Comparison of ENCODE assay signal across 4 worm cellular contexts in the genomic region with DNA sequence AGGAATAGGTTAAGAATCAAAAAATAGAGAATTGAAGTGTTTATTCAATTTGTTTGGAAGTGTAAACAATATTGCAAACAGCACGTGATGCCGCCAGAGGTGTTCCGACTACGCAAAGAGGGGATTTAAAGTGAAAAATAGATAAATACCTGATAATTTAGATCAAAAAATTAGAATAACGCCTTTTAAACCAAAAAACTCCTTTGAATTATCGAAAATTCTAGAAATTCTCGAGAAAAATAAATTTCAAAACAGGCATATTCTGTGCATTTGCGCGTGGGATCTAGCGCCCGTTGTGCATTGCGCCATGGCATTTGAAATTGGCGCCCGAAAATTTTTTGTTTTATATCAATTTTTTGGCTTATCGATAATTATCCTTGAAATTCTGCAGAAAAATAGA.
TF ChIP-seq lines count a peak whose summit lies in the region.

Gene hip-1 (minus strand): TSS at position 225 of the 400 bp plus-strand sequence.

TF ChIP-seq in whole organism, L1 larva, 84 proteins besides CTCF, POLR2A, EP300 and RAD21 (continued from another document and continues in another):
- no peak for TF ChIP-seq hlh-4 (tag; optimal IDR thresholded peaks at IDR 0.05; lab: Kevin White, UChicago)
- no peak for TF ChIP-seq C34B4.2 (tag; optimal IDR thresholded peaks at IDR 0.05; lab: Kevin White, UChicago)
- TF ChIP-seq sox-4 (tag; optimal IDR thresholded peaks at IDR 0.05; lab: Kevin White, UChicago): no peak
- no peak for TF ChIP-seq pag-3 (tag; optimal IDR thresholded peaks at IDR 0.05; lab: Kevin White, UChicago; ENCODE audit: borderline replicate concordance, insufficient read depth)
- no peak for TF ChIP-seq elt-3 (tag; optimal IDR thresholded peaks at IDR 0.05; lab: Kevin White, UChicago)
- peak; percentile 79 for TF ChIP-seq mep-1 (tag; optimal IDR thresholded peaks at IDR 0.05; lab: Kevin White, UChicago)
- peak; percentile 65 for TF ChIP-seq nhr-47 (tag; optimal IDR thresholded peaks at IDR 0.05; lab: Kevin White, UChicago)
- peak; percentile 30 for TF ChIP-seq snpc-4 (tag; optimal IDR thresholded peaks at IDR 0.05; lab: Kevin White, UChicago)
- no peak for TF ChIP-seq sptf-1 (tag; optimal IDR thresholded peaks at IDR 0.05; lab: Kevin White, UChicago)
- peak; percentile 34 for TF ChIP-seq C16A3.4 (tag; optimal IDR thresholded peaks at IDR 0.05; lab: Kevin White, UChicago)
- TF ChIP-seq nhr-20 (tag; optimal IDR thresholded peaks at IDR 0.05; lab: Kevin White, UChicago): peak; percentile 48
- no peak for TF ChIP-seq aly-2 (tag; optimal IDR thresholded peaks at IDR 0.05; lab: Kevin White, UChicago)
- no peak for TF ChIP-seq pax-3 (tag; optimal IDR thresholded peaks at IDR 0.05; lab: Kevin White, UChicago)
- no peak for TF ChIP-seq nhr-28 (tag; optimal IDR thresholded peaks at IDR 0.05; lab: Kevin White, UChicago)
- peak; percentile 53 to 72 for TF ChIP-seq efl-1 (optimal IDR thresholded peaks at IDR 0.05; lab: Kevin White, UChicago)
- TF ChIP-seq efl-1 (GFP tag; optimal IDR thresholded peaks at IDR 0.05 in 1 of 2; lab: Kevin White, UChicago): peak; percentile 85 to 97
- TF ChIP-seq fkh-10 (GFP tag; optimal IDR thresholded peaks at IDR 0.05; lab: Kevin White, UChicago): no peak
- TF ChIP-seq fos-1 (tag; optimal IDR thresholded peaks at IDR 0.05; lab: Kevin White, UChicago): no peak
- peak; percentile 35 for TF ChIP-seq fkh-8 (tag; optimal IDR thresholded peaks at IDR 0.05; lab: Kevin White, UChicago)
- no peak for TF ChIP-seq irx-1 (tag; optimal IDR thresholded peaks at IDR 0.05; lab: Kevin White, UChicago)
- no peak for TF ChIP-seq hpl-2 (GFP tag; optimal IDR thresholded peaks at IDR 0.05; lab: Kevin White, UChicago)
- no peak for TF ChIP-seq grh-1 (GFP tag; IDR thresholded peaks at IDR 0.05; lab: Robert Waterston, UW)
- no peak for TF ChIP-seq nhr-77 (tag; optimal IDR thresholded peaks at IDR 0.05; lab: Kevin White, UChicago)
- no peak for TF ChIP-seq ceh-63 (GFP tag; optimal IDR thresholded peaks at IDR 0.05; lab: Kevin White, UChicago)
- no peak for TF ChIP-seq fkh-4 (tag; optimal IDR thresholded peaks at IDR 0.05; lab: Kevin White, UChicago; ENCODE audit: borderline replicate concordance)
- no peak for TF ChIP-seq mab-9 (GFP tag; IDR thresholded peaks at IDR 0.05; lab: Robert Waterston, UW)
- TF ChIP-seq isw-1 (GFP tag; IDR thresholded peaks at IDR 0.05; lab: Robert Waterston, UW): no peak
- TF ChIP-seq nhr-11 (tag; optimal IDR thresholded peaks at IDR 0.05; lab: Kevin White, UChicago): no peak
- TF ChIP-seq rnt-1 (tag; optimal IDR thresholded peaks at IDR 0.05; lab: Kevin White, UChicago): peak; percentile 7
- TF ChIP-seq sup-37 (GFP tag; optimal IDR thresholded peaks at IDR 0.05; lab: Kevin White, UChicago): no peak
- TF ChIP-seq ztf-11 (tag; optimal IDR thresholded peaks at IDR 0.05; lab: Kevin White, UChicago): no peak
- TF ChIP-seq ets-5 (GFP tag; IDR thresholded peaks at IDR 0.05; lab: Robert Waterston, UW): no peak
- peak; percentile 93 for TF ChIP-seq F16B12.6 (tag; optimal IDR thresholded peaks at IDR 0.05; lab: Kevin White, UChicago)

TF ChIP-seq in whole organism, L3 larva, 47 proteins besides CTCF, POLR2A, EP300 and RAD21 (continued from another document):
- TF ChIP-seq egl-5 (tag; optimal IDR thresholded peaks at IDR 0.05; lab: Kevin White, UChicago): no peak

TF ChIP-seq in whole organism, L4 larva, 104 proteins besides CTCF, POLR2A, EP300 and RAD21 (continued from another document):
- TF ChIP-seq ceh-28 (tag; optimal IDR thresholded peaks at IDR 0.05; lab: Kevin White, UChicago): no peak
- no peak for TF ChIP-seq set-16 (GFP tag; IDR thresholded peaks at IDR 0.05; lab: Robert Waterston, UW)
- TF ChIP-seq pqm-1 (tag; optimal IDR thresholded peaks at IDR 0.05; lab: Kevin White, UChicago): no peak
- no peak for TF ChIP-seq jun-1 (tag; optimal IDR thresholded peaks at IDR 0.05; lab: Kevin White, UChicago)
- TF ChIP-seq dmd-6 (GFP tag; IDR thresholded peaks at IDR 0.05; lab: Robert Waterston, UW): no peak
- TF ChIP-seq snpc-1.2 (GFP tag; IDR thresholded peaks at IDR 0.05; lab: Robert Waterston, UW): no peak
- peak; percentile 13 for TF ChIP-seq hlh-11 (tag; optimal IDR thresholded peaks at IDR 0.05; lab: Kevin White, UChicago)
- TF ChIP-seq F26F4.8 (GFP tag; conservative IDR thresholded peaks at IDR 0.05; lab: Robert Waterston, UW): no peak
- TF ChIP-seq daf-8 (GFP tag; IDR thresholded peaks at IDR 0.05; lab: Robert Waterston, UW): no peak
- TF ChIP-seq lim-7 (GFP tag; IDR thresholded peaks at IDR 0.05; lab: Robert Waterston, UW): no peak
- TF ChIP-seq lin-15B (tag; optimal IDR thresholded peaks at IDR 0.05; lab: Kevin White, UChicago): no peak
- no peak for TF ChIP-seq nhr-10 (tag; optimal IDR thresholded peaks at IDR 0.05; lab: Kevin White, UChicago)
- TF ChIP-seq egl-43 (GFP tag; IDR thresholded peaks at IDR 0.05; lab: Robert Waterston, UW): no peak
- TF ChIP-seq daf-16 (GFP tag; optimal IDR thresholded peaks at IDR 0.05; lab: Kevin White, UChicago): no peak
- TF ChIP-seq daf-16 (tag; optimal IDR thresholded peaks at IDR 0.05; lab: Kevin White, UChicago): peak; percentile 71
- no peak for TF ChIP-seq ceh-32 (tag; optimal IDR thresholded peaks at IDR 0.05; lab: Kevin White, UChicago; ENCODE audit: poor library complexity)
- TF ChIP-seq mxl-3 (GFP tag; optimal IDR thresholded peaks at IDR 0.05; lab: Kevin White, UChicago): no peak
- TF ChIP-seq hlh-30 (tag; optimal IDR thresholded peaks at IDR 0.05; lab: Kevin White, UChicago; ENCODE audit: insufficient read depth): peak; percentile 80
- no peak for TF ChIP-seq saeg-2 (GFP tag; IDR thresholded peaks at IDR 0.05; lab: Robert Waterston, UW)
- no peak for TF ChIP-seq unc-62 (GFP tag; optimal IDR thresholded peaks at IDR 0.05 in 1 of 2; lab: Kevin White, UChicago)
- no peak for TF ChIP-seq unc-62 (tag; optimal IDR thresholded peaks at IDR 0.05; lab: Kevin White, UChicago)
- TF ChIP-seq unc-130 (GFP tag; optimal IDR thresholded peaks at IDR 0.05; lab: Kevin White, UChicago): peak; percentile 7
- TF ChIP-seq skn-1 (tag; optimal IDR thresholded peaks at IDR 0.05; lab: Kevin White, UChicago): no peak
- no peak for TF ChIP-seq mxl-2 (GFP tag; conservative IDR thresholded peaks at IDR 0.05; lab: Robert Waterston, UW)
- TF ChIP-seq nhr-77 (tag; optimal IDR thresholded peaks at IDR 0.05; lab: Kevin White, UChicago): no peak
- TF ChIP-seq arid-1 (GFP tag; conservative IDR thresholded peaks at IDR 0.05; lab: Robert Waterston, UW): no peak
- no peak for TF ChIP-seq egl-27 (tag; optimal IDR thresholded peaks at IDR 0.05; lab: Kevin White, UChicago)
- peak; percentile 46 for TF ChIP-seq mep-1 (tag; optimal IDR thresholded peaks at IDR 0.05; lab: Kevin White, UChicago)
- TF ChIP-seq php-3 (GFP tag; IDR thresholded peaks at IDR 0.05; lab: Robert Waterston, UW): no peak
- no peak for TF ChIP-seq zfp-2 (tag; optimal IDR thresholded peaks at IDR 0.05; lab: Kevin White, UChicago)
- no peak for TF ChIP-seq unc-39 (tag; optimal IDR thresholded peaks at IDR 0.05; lab: Kevin White, UChicago)
- TF ChIP-seq F10B5.3 (tag; optimal IDR thresholded peaks at IDR 0.05; lab: Kevin White, UChicago): no peak
- no peak for TF ChIP-seq aha-1 (tag; lab: Kevin White, UChicago)
- TF ChIP-seq T20F7.1 (GFP tag; optimal IDR thresholded peaks at IDR 0.05; lab: Kevin White, UChicago): no peak
- peak; percentile 28; the same call in 1 of the 2 replicates for TF ChIP-seq hmg-1.1 (GFP tag; IDR thresholded peaks at IDR 0.05; lab: Robert Waterston, UW)
- TF ChIP-seq ceh-20 (GFP tag; IDR thresholded peaks at IDR 0.05; lab: Robert Waterston, UW): no peak
- TF ChIP-seq daf-19 (GFP tag; conservative IDR thresholded peaks at IDR 0.05; lab: Robert Waterston, UW): no peak
- no peak for TF ChIP-seq ceh-82 (tag; optimal IDR thresholded peaks at IDR 0.05; lab: Kevin White, UChicago)
- no peak for TF ChIP-seq F44E2.7 (GFP tag; IDR thresholded peaks at IDR 0.05; lab: Robert Waterston, UW)
- peak; percentile 51 for TF ChIP-seq dve-1 (tag; optimal IDR thresholded peaks at IDR 0.05; lab: Kevin White, UChicago; ENCODE audit: insufficient read depth)
- no peak for TF ChIP-seq nhr-102 (tag; optimal IDR thresholded peaks at IDR 0.05; lab: Kevin White, UChicago)
- no peak for TF ChIP-seq Y5F2A.4 (GFP tag; optimal IDR thresholded peaks at IDR 0.05; lab: Kevin White, UChicago)

TF ChIP-seq in whole organism, young adult, 124 proteins besides CTCF, POLR2A, EP300 and RAD21 (continued from another document):
- TF ChIP-seq T26A5.8 (tag; optimal IDR thresholded peaks at IDR 0.05; lab: Kevin White, UChicago): no peak
- TF ChIP-seq ztf-6 (GFP tag; IDR thresholded peaks at IDR 0.05; lab: Robert Waterston, UW): no peak
- no peak for TF ChIP-seq attf-3 (GFP tag; conservative IDR thresholded peaks at IDR 0.05; lab: Robert Waterston, UW)
- TF ChIP-seq fkh-3 (tag; optimal IDR thresholded peaks at IDR 0.05; lab: Kevin White, UChicago): no peak
- peak; percentile 10 for TF ChIP-seq unc-130 (GFP tag; optimal IDR thresholded peaks at IDR 0.05; lab: Kevin White, UChicago)
- no peak for TF ChIP-seq hrde-1 (tag; optimal IDR thresholded peaks at IDR 0.05; lab: Kevin White, UChicago; ENCODE audit: borderline replicate concordance)
- no peak for TF ChIP-seq lag-1 (GFP tag; IDR thresholded peaks at IDR 0.05; lab: Robert Waterston, UW)
- no peak for TF ChIP-seq cebp-1 (GFP tag; IDR thresholded peaks at IDR 0.05; lab: Robert Waterston, UW)
- peak; percentile 76 for TF ChIP-seq cebp-1 (tag; optimal IDR thresholded peaks at IDR 0.05; lab: Kevin White, UChicago)
- TF ChIP-seq ekl-4 (GFP tag; IDR thresholded peaks at IDR 0.05; lab: Robert Waterston, UW): peak; percentile 22; the same call in 1 of the 2 replicates
- no peak for TF ChIP-seq attf-6 (GFP tag; IDR thresholded peaks at IDR 0.05; lab: Robert Waterston, UW)
- no peak for TF ChIP-seq ceh-100 (GFP tag; IDR thresholded peaks at IDR 0.05; lab: Robert Waterston, UW)
- no peak for TF ChIP-seq bed-2 (GFP tag; IDR thresholded peaks at IDR 0.05; lab: Robert Waterston, UW)
- TF ChIP-seq Y79H2A.3 (GFP tag; conservative IDR thresholded peaks at IDR 0.05; lab: Robert Waterston, UW): no peak
- no peak for TF ChIP-seq snpc-4 (GFP tag; optimal IDR thresholded peaks at IDR 0.05; lab: Kevin White, UChicago)
- TF ChIP-seq snpc-4 (tag; optimal IDR thresholded peaks at IDR 0.05; lab: Kevin White, UChicago): peak in 2 of 4 experiments; percentile 1 to 26
- no peak for TF ChIP-seq nhr-27 (tag; optimal IDR thresholded peaks at IDR 0.05; lab: Kevin White, UChicago)
- TF ChIP-seq T07F8.4 (tag; optimal IDR thresholded peaks at IDR 0.05; lab: Kevin White, UChicago): no peak
- TF ChIP-seq F10E7.11 (tag; optimal IDR thresholded peaks at IDR 0.05; lab: Kevin White, UChicago): no peak
- peak; percentile 30 for TF ChIP-seq tlf-1 (GFP tag; optimal IDR thresholded peaks at IDR 0.05; lab: Kevin White, UChicago)
- no peak for TF ChIP-seq aptf-3 (GFP tag; IDR thresholded peaks at IDR 0.05; lab: Robert Waterston, UW)
- no peak for TF ChIP-seq ztf-3 (GFP tag; optimal IDR thresholded peaks at IDR 0.05; lab: Kevin White, UChicago)
- no peak for TF ChIP-seq nfya-2 (GFP tag; IDR thresholded peaks at IDR 0.05; lab: Robert Waterston, UW)
- no peak for TF ChIP-seq nhr-80 (tag; optimal IDR thresholded peaks at IDR 0.05; lab: Kevin White, UChicago)
- peak; percentile 13 for TF ChIP-seq rpc-1 (optimal IDR thresholded peaks at IDR 0.05; lab: Kevin White, UChicago)
- no peak for TF ChIP-seq rpc-1 (tag; optimal IDR thresholded peaks at IDR 0.05; lab: Kevin White, UChicago)
- TF ChIP-seq B0035.1 (tag; optimal IDR thresholded peaks at IDR 0.05; lab: Kevin White, UChicago): no peak
- TF ChIP-seq egrh-3 (GFP tag; IDR thresholded peaks at IDR 0.05; lab: Robert Waterston, UW): no peak
- no peak for TF ChIP-seq aptf-2 (GFP tag; conservative IDR thresholded peaks at IDR 0.05; lab: Robert Waterston, UW)
- no peak for TF ChIP-seq unc-62 (GFP tag; optimal IDR thresholded peaks at IDR 0.05; lab: Kevin White, UChicago)
- no peak for TF ChIP-seq B0336.3 (GFP tag; IDR thresholded peaks at IDR 0.05; lab: Robert Waterston, UW)
- no peak for TF ChIP-seq ccch-3 (GFP tag; optimal IDR thresholded peaks at IDR 0.05; lab: Kevin White, UChicago)
- TF ChIP-seq ceh-79 (tag; optimal IDR thresholded peaks at IDR 0.05; lab: Kevin White, UChicago): no peak
- no peak for TF ChIP-seq atf-7 (tag; optimal IDR thresholded peaks at IDR 0.05; lab: Kevin White, UChicago)
- no peak for TF ChIP-seq tbx-9 (tag; optimal IDR thresholded peaks at IDR 0.05; lab: Kevin White, UChicago; ENCODE audit: borderline replicate concordance)
- TF ChIP-seq lin-26 (GFP tag; IDR thresholded peaks at IDR 0.05; lab: Robert Waterston, UW): no peak
- TF ChIP-seq snpc-3.4 (tag; optimal IDR thresholded peaks at IDR 0.05; lab: Kevin White, UChicago): peak; percentile 37
- TF ChIP-seq bed-1 (GFP tag; IDR thresholded peaks at IDR 0.05; lab: Robert Waterston, UW): no peak
- TF ChIP-seq madf-6 (GFP tag; IDR thresholded peaks at IDR 0.05; lab: Robert Waterston, UW): peak; percentile 83
- TF ChIP-seq nfyb-1 (GFP tag; IDR thresholded peaks at IDR 0.05; lab: Robert Waterston, UW): no peak
- TF ChIP-seq snpc-1.3 (tag; optimal IDR thresholded peaks at IDR 0.05; lab: Kevin White, UChicago; ENCODE audit: insufficient read depth): peak; percentile 36
- TF ChIP-seq madf-8 (GFP tag; conservative IDR thresholded peaks at IDR 0.05; lab: Robert Waterston, UW): peak; percentile 64; the same call in 1 of the 2 replicates
- TF ChIP-seq ama-1 (optimal IDR thresholded peaks at IDR 0.05; lab: Kevin White, UChicago): no peak
- no peak for TF ChIP-seq ama-1 (GFP tag; optimal IDR thresholded peaks at IDR 0.05; lab: Kevin White, UChicago)
- peak; percentile 83 for TF ChIP-seq ceh-91 (GFP tag; IDR thresholded peaks at IDR 0.05; lab: Robert Waterston, UW)
- no peak for TF ChIP-seq sea-2 (GFP tag; IDR thresholded peaks at IDR 0.05; lab: Robert Waterston, UW)
- TF ChIP-seq madf-10 (tag; optimal IDR thresholded peaks at IDR 0.05; lab: Kevin White, UChicago): no peak
- no peak for TF ChIP-seq zfh-2 (GFP tag; conservative IDR thresholded peaks at IDR 0.05; lab: Robert Waterston, UW)
- TF ChIP-seq akir-1 (GFP tag; optimal IDR thresholded peaks at IDR 0.05; lab: Kevin White, UChicago): no peak
- TF ChIP-seq somi-1 (GFP tag; optimal IDR thresholded peaks at IDR 0.05; lab: Kevin White, UChicago): no peak
- no peak for TF ChIP-seq athp-1 (tag; optimal IDR thresholded peaks at IDR 0.05; lab: Kevin White, UChicago)
- TF ChIP-seq dox-1 (GFP tag; IDR thresholded peaks at IDR 0.05; lab: Robert Waterston, UW): peak; percentile 47; the same call in 1 of the 2 replicates
- TF ChIP-seq hsf-1 (GFP tag; IDR thresholded peaks at IDR 0.05; lab: Robert Waterston, UW): peak; percentile 93
- no peak for TF ChIP-seq hlh-12 (tag; optimal IDR thresholded peaks at IDR 0.05; lab: Kevin White, UChicago)
- no peak for TF ChIP-seq B0261.1 (tag; optimal IDR thresholded peaks at IDR 0.05; lab: Kevin White, UChicago)
